Fruit fly (Drosophila melanogaster) whole organism, embryonic: ENCODE results near the gene TrpRS.

Experiments
- Antp ChIP-seq: fragments of 200-800 bp; sonication (Bioruptor generic); optimal IDR thresholded peaks from 3 replicates; lab custom pipeline; 2016; ENCODE audit warnings: missing biosample characterization, missing genetic modification characterization
- Atf3 ChIP-seq: fragments of 200-800 bp; sonication (Bioruptor generic); optimal IDR thresholded peaks from 3 replicates; lab custom pipeline; 2016; ENCODE audit warnings: missing biosample characterization, missing genetic modification characterization
- Atf6 ChIP-seq: fragments of 200-800 bp; sonication (Bioruptor generic); IDR thresholded peaks from 2 replicates; pipeline ENCODE4 v1.3.6; 2022; ENCODE audit warnings: missing biosample characterization, missing genetic modification characterization
- BEAF-32 ChIP-seq: fragments of 200-800 bp; sonication (Bioruptor generic); optimal IDR thresholded peaks from 3 replicates; lab custom pipeline; 2017; ENCODE audit warnings: missing biosample characterization, missing genetic modification characterization, mild to moderate bottlenecking, moderate library complexity, missing genetic modification reagents
- Blimp-1 ChIP-seq: fragments of 200-800 bp; sonication (Bioruptor generic); optimal IDR thresholded peaks from 3 replicates; lab custom pipeline; 2018; ENCODE audit warnings: missing biosample characterization, missing genetic modification characterization, mild to moderate bottlenecking, moderate library complexity, missing genetic modification reagents
- CG1024 ChIP-seq: fragments of 200-800 bp; sonication (Bioruptor generic); IDR thresholded peaks from 2 replicates; pipeline ENCODE4 v1.3.6; 2022; ENCODE audit warnings: missing biosample characterization, missing genetic modification characterization
- CG1233 ChIP-seq: fragments of 200-800 bp; sonication (Bioruptor generic); optimal IDR thresholded peaks from 4 replicates; lab custom pipeline; 2018; ENCODE audit warnings: missing biosample characterization, mild to moderate bottlenecking, missing genetic modification characterization
- CG14860 ChIP-seq: fragments of 200-800 bp; sonication (Bioruptor generic); IDR thresholded peaks from 3 replicates; pipeline ENCODE4 v1.3.6; 2022; ENCODE audit warnings: missing biosample characterization, missing genetic modification characterization; ENCODE audit not compliant: partially characterized antibody
- CG15479 ChIP-seq: fragments of 200-800 bp; sonication (Bioruptor generic); optimal IDR thresholded peaks from 3 replicates; lab custom pipeline; 2019; ENCODE audit warnings: missing biosample characterization, mild to moderate bottlenecking, missing genetic modification characterization, moderate library complexity
- CG1602 ChIP-seq: fragments of 200-800 bp; sonication (Bioruptor generic); optimal IDR thresholded peaks from 3 replicates; lab custom pipeline; 2016; ENCODE audit warnings: missing biosample characterization, missing genetic modification characterization
- CG1603 ChIP-seq: fragments of 200-800 bp; sonication (Bioruptor generic); optimal IDR thresholded peaks from 2 replicates; lab custom pipeline; 2019; ENCODE audit warnings: missing biosample characterization, mild to moderate bottlenecking, missing genetic modification characterization, moderate library complexity
- CG1647 ChIP-seq: fragments of 200-800 bp; sonication (Bioruptor generic); optimal IDR thresholded peaks from 3 replicates; lab custom pipeline; 2016; ENCODE audit warnings: missing biosample characterization, missing genetic modification characterization
- CG16813 ChIP-seq: fragments of 200-800 bp; sonication (Bioruptor generic); IDR thresholded peaks from 3 replicates; pipeline ENCODE4 v1.3.6; 2022; ENCODE audit warnings: missing biosample characterization, missing genetic modification characterization; ENCODE audit not compliant: partially characterized antibody
- CG17361 ChIP-seq: fragments of 200-800 bp; sonication (Bioruptor generic); IDR thresholded peaks from 3 replicates; pipeline ENCODE4 v1.3.6; 2022; ENCODE audit warnings: missing biosample characterization, missing genetic modification characterization
- CG18764 ChIP-seq: fragments of 200-800 bp; sonication (Bioruptor generic); optimal IDR thresholded peaks from 3 replicates; lab custom pipeline; 2016; ENCODE audit warnings: missing biosample characterization, missing genetic modification characterization
- CG7556 ChIP-seq: fragments of 200-800 bp; sonication (Bioruptor generic); optimal IDR thresholded peaks from 2 replicates; lab custom pipeline; 2017; ENCODE audit warnings: missing biosample characterization, mild to moderate bottlenecking, missing genetic modification characterization
- CTCF ChIP-seq: fragments of 200-800 bp; sonication (Bioruptor generic); optimal IDR thresholded peaks from 2 replicates; lab custom pipeline; 2017; ENCODE audit warnings: missing biosample characterization, mild to moderate bottlenecking, missing genetic modification characterization, moderate library complexity
- CoRest ChIP-seq: fragments of 200-800 bp; sonication (Bioruptor generic); optimal IDR thresholded peaks from 3 replicates; lab custom pipeline; 2018; ENCODE audit warnings: missing biosample characterization, mild to moderate bottlenecking, missing genetic modification characterization, moderate library complexity
- D19B ChIP-seq: fragments of 200-800 bp; sonication (Bioruptor generic); optimal IDR thresholded peaks from 2 replicates; lab custom pipeline; 2017; ENCODE audit warnings: missing biosample characterization, mild to moderate bottlenecking, missing genetic modification characterization
- Doc3 ChIP-seq: fragments of 200-800 bp; sonication (Bioruptor generic); IDR thresholded peaks from 3 replicates; pipeline ENCODE4 v1.3.6; 2022; ENCODE audit warnings: missing biosample characterization, missing genetic modification characterization; ENCODE audit not compliant: partially characterized antibody
- HHEX ChIP-seq: fragments of 200-800 bp; sonication (Bioruptor generic); optimal IDR thresholded peaks from 3 replicates; lab custom pipeline; 2017; ENCODE audit warnings: missing biosample characterization, mild to moderate bottlenecking, missing genetic modification characterization, missing genetic modification reagents
- HLH4C ChIP-seq: fragments of 200-800 bp; sonication (Bioruptor generic); IDR thresholded peaks from 3 replicates; pipeline ENCODE4 v1.3.6; 2022; ENCODE audit warnings: missing biosample characterization, missing genetic modification characterization; ENCODE audit not compliant: partially characterized antibody
- HmgZ ChIP-seq: fragments of 200-800 bp; sonication (Bioruptor generic); optimal IDR thresholded peaks from 2 replicates; lab custom pipeline; 2018; ENCODE audit warnings: missing biosample characterization, mild to moderate bottlenecking, missing genetic modification characterization
- Lim3 ChIP-seq: fragments of 200-800 bp; sonication (Bioruptor generic); IDR thresholded peaks from 2 replicates; pipeline ENCODE4 v1.3.6; 2022; ENCODE audit warnings: missing biosample characterization, missing genetic modification characterization
- MBD-R2 ChIP-seq: fragments of 200-800 bp; sonication (Bioruptor generic); IDR thresholded peaks from 2 replicates; pipeline ENCODE4 v1.3.6; 2022; ENCODE audit warnings: missing biosample characterization, missing genetic modification characterization
- Sox100B ChIP-seq: fragments of 200-800 bp; sonication (Bioruptor generic); optimal IDR thresholded peaks from 3 replicates; lab custom pipeline; 2018; ENCODE audit warnings: missing biosample characterization, mild to moderate bottlenecking, missing genetic modification characterization
- al ChIP-seq: fragments of 200-800 bp; sonication (Bioruptor generic); IDR thresholded peaks from 2 replicates; pipeline ENCODE4 v1.3.6; 2022; ENCODE audit warnings: missing biosample characterization, missing genetic modification characterization
- ap ChIP-seq: fragments of 200-800 bp; sonication (Bioruptor generic); IDR thresholded peaks from 2 replicates; pipeline ENCODE4 v1.3.6; 2022; ENCODE audit warnings: missing biosample characterization, missing genetic modification characterization
- chif ChIP-seq, 2 experiments: fragments of 200-800 bp; sonication (Bioruptor generic); optimal IDR thresholded peaks; 3 replicates each; lab custom pipeline; 2016; ENCODE audit warnings: missing biosample characterization in 2 of 2, missing genetic modification characterization in 2 of 2
- chinmo ChIP-seq: fragments of 200-800 bp; sonication (Bioruptor generic); IDR thresholded peaks from 4 replicates; pipeline ENCODE4 v1.3.6; 2022; ENCODE audit warnings: missing biosample characterization, missing genetic modification characterization; ENCODE audit not compliant: partially characterized antibody
- ftz-f1 ChIP-seq: fragments of 200-800 bp; sonication (Bioruptor generic); optimal IDR thresholded peaks from 2 replicates; lab custom pipeline; 2016; ENCODE audit warnings: missing biosample characterization, missing genetic modification characterization
- inv ChIP-seq: fragments of 200-800 bp; sonication (Bioruptor generic); IDR thresholded peaks from 2 replicates; pipeline ENCODE4 v1.3.6; 2022; ENCODE audit warnings: missing biosample characterization, missing genetic modification characterization; ENCODE audit not compliant: partially characterized antibody
- kni ChIP-seq: fragments of 200-800 bp; sonication (Bioruptor generic); optimal IDR thresholded peaks from 3 replicates; lab custom pipeline; 2017; ENCODE audit warnings: mild to moderate bottlenecking, missing biosample characterization, missing genetic modification reagents, missing genetic modification characterization
- lilli ChIP-seq: fragments of 200-800 bp; sonication (Bioruptor generic); optimal IDR thresholded peaks from 3 replicates; lab custom pipeline; 2016; ENCODE audit warnings: missing biosample characterization, missing genetic modification characterization
- lmd ChIP-seq: fragments of 200-800 bp; sonication (Bioruptor generic); IDR thresholded peaks from 2 replicates; pipeline ENCODE4 v1.3.6; 2022; ENCODE audit warnings: missing biosample characterization, missing genetic modification characterization
- nerfin-2 ChIP-seq: fragments of 200-800 bp; sonication (Bioruptor generic); IDR thresholded peaks from 2 replicates; pipeline ENCODE4 v1.3.6; 2022; ENCODE audit warnings: missing biosample characterization, missing genetic modification characterization; ENCODE audit not compliant: partially characterized antibody
- onecut ChIP-seq: fragments of 200-800 bp; sonication (Bioruptor generic); IDR thresholded peaks from 2 replicates; pipeline ENCODE4 v1.3.6; 2022; ENCODE audit warnings: missing biosample characterization, missing genetic modification characterization
- pzg ChIP-seq: fragments of 200-800 bp; sonication (Bioruptor generic); optimal IDR thresholded peaks from 3 replicates; lab custom pipeline; 2018; ENCODE audit warnings: missing biosample characterization, mild to moderate bottlenecking, missing genetic modification characterization, moderate library complexity
- repo ChIP-seq: fragments of 200-800 bp; sonication (Bioruptor generic); optimal IDR thresholded peaks from 2 replicates; lab custom pipeline; 2016; ENCODE audit warnings: missing biosample characterization, missing genetic modification characterization
- row ChIP-seq: fragments of 200-800 bp; sonication (Bioruptor generic); IDR thresholded peaks from 3 replicates; pipeline ENCODE4 v1.3.6; 2022; ENCODE audit warnings: missing biosample characterization, missing genetic modification characterization
- run ChIP-seq: fragments of 200-800 bp; sonication (Bioruptor generic); optimal IDR thresholded peaks from 3 replicates; lab custom pipeline; 2018; ENCODE audit warnings: missing biosample characterization, mild to moderate bottlenecking, missing genetic modification characterization
- sens ChIP-seq: fragments of 200-800 bp; sonication (Bioruptor generic); peaks from one replicate; lab custom pipeline; 2016; ENCODE audit warnings: missing biosample characterization, missing genetic modification characterization
- sna ChIP-seq: fragments of 200-800 bp; sonication (Bioruptor generic); IDR thresholded peaks from 2 replicates; pipeline ENCODE4 v1.3.6; 2022; ENCODE audit warnings: missing biosample characterization, missing genetic modification characterization; ENCODE audit not compliant: partially characterized antibody
- tgo ChIP-seq: fragments of 200-800 bp; sonication (Bioruptor generic); IDR thresholded peaks from 3 replicates; pipeline ENCODE4 v1.3.6; 2022; ENCODE audit warnings: missing biosample characterization, missing genetic modification characterization
- tin ChIP-seq: fragments of 200-800 bp; sonication (Bioruptor generic); optimal IDR thresholded peaks from 3 replicates; lab custom pipeline; 2016; ENCODE audit warnings: missing biosample characterization, missing genetic modification characterization
- tna ChIP-seq: fragments of 200-800 bp; sonication (Bioruptor generic); IDR thresholded peaks from 2 replicates; pipeline ENCODE4 v1.3.6; 2022; ENCODE audit warnings: missing biosample characterization, missing genetic modification characterization; ENCODE audit not compliant: partially characterized antibody

Gene TrpRS

DNA sequence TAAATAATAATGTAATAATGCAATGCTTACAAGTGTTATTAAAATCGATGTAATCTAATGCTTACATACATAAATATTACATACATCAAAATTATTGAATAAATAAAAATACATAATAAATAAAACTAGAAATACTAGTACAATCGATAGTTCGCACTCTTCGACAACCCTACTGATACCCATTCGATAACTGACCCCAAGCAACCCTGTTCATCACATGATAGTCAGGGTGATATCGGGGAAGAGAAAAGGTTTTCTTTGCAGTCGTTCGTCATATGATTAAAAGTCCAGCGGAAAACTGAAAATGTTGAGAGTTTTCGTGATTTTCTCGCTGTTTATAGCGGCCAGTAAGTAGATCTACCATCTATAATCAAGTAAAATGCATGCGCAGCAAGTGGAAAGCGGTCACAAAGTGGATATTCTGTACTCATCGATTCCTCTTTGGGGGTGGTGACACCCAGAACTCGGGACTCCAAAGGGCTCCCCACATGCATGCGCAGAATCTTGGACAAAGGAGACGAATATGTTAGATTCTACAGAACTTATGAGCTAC is 6.2 kb downstream of the TrpRS start, which contains the start of gene ATP6AP2 (continued):
- no peak for TF ChIP-seq Atf3 (GFP tag; lab: Kevin White, UChicago)

DNA sequence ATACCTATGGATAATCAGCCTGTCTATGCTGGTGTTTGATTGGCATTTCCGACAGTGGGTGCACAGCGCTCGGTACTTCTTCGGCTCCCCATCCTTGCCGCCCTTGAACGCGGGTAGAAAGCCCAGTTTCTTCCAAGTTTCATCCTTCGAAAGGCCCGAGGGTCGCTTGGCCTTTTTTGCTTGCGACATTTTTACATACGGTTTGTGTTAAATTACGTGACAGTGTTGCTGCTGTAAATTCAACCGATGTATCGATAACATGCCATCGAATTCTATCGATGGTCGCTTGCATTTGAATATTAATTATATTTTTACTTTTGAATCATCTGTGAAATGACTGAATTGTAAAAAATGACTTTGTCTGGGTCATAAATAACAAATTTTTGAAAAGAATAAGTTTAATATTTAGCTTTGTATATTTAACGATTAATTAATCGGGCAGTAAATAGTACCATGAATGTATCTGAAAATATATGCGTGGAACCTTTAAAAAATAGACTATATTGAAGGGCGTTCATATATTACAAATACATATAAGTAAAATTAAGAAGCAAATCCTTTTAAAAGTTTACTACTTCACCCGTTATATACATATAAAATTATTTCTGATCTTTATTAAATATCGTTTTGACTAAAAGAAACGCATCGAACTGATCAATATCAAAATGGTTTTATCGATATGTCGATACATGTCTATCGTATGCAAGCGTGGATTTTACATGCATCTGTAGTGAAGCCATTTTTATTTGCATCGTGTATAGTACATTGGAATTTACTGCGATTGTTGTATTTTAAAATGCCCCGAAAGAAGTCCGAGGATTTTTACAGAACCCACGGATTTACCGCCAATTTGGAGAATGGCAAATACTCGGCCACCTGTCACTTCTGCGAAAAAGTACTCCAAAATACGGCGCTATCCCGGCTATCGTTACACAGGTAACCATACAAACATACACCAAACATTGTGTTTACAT is 8.2 kb downstream of the TrpRS start, which contains the start of the genes Ibf2 and Ibf1:
Ibf2 (minus strand) TSS at position 250 of the 974 bp plus-strand sequence.
Ibf1 (plus strand) TSS at position 713 of the 974 bp plus-strand sequence.
- TF ChIP-seq MBD-R2 (GFP tag; lab: Robert Waterston, UW) (peak; percentile 58), CG1647 (no peak), sens (GFP tag; lab: Kevin White, UChicago) (peak; percentile 56), HmgZ (tag; lab: Kevin White, UChicago) (peak; percentile 16), CG1233 (no peak), inv (GFP tag; lab: Robert Waterston, UW) (peak; percentile 76), tgo (GFP tag; lab: Robert Waterston, UW) (no peak), al (GFP tag; lab: Robert Waterston, UW) (no peak), BEAF-32 (GFP tag; lab: Kevin White, UChicago) (peak; percentile 81), ap (GFP tag; lab: Robert Waterston, UW) (no peak), chinmo (GFP tag; lab: Robert Waterston, UW) (peak; percentile 61; the same call in 2 of the 4 replicates), Antp (GFP tag; lab: Kevin White, UChicago) (no peak), D19B (no peak), Sox100B (GFP tag; lab: Kevin White, UChicago) (no peak), row (peak; percentile 55; the same call in 2 of the 3 replicates), CG1603 (peak; percentile 8), run (tag; lab: Kevin White, UChicago) (no peak), chif (GFP tag; optimal IDR thresholded peaks at IDR 0.05; lab: Kevin White, UChicago) (no peak), CG17361 (GFP tag; lab: Robert Waterston, UW) (0 out of 3 replicates have a peak, but pooled peaks have one; percentile 28), lilli (GFP tag; lab: Kevin White, UChicago) (no peak), tin (GFP tag; lab: Kevin White, UChicago) (no peak), onecut (GFP tag; lab: Robert Waterston, UW) (no peak), CG14860 (GFP tag; lab: Robert Waterston, UW) (peak; percentile 75), nerfin-2 (GFP tag; lab: Robert Waterston, UW) (peak; percentile 81), CG7556 (GFP tag; lab: Kevin White, UChicago) (no peak), CG1602 (GFP tag; lab: Kevin White, UChicago) (no peak), pzg (peak; percentile 42), lmd (no peak), CG18764 (GFP tag; lab: Kevin White, UChicago) (no peak), CoRest (peak; percentile 31), Blimp-1 (GFP tag; lab: Kevin White, UChicago) (no peak), CTCF (GFP tag; lab: Kevin White, UChicago) (peak; percentile 63), CG1024 (GFP tag; lab: Robert Waterston, UW) (no peak), sna (peak; percentile 81), Lim3 (GFP tag; lab: Robert Waterston, UW) (no peak), CG16813 (GFP tag; lab: Robert Waterston, UW) (peak; percentile 84), HLH4C (GFP tag; lab: Robert Waterston, UW) (peak; percentile 77), tna (GFP tag; lab: Robert Waterston, UW) (peak; percentile 69), Doc3 (peak; percentile 72), kni (GFP tag; lab: Kevin White, UChicago) (no peak), CG15479 (peak; percentile 41), repo (no peak), Atf6 (GFP tag; lab: Robert Waterston, UW) (no peak), HHEX (GFP tag; lab: Kevin White, UChicago) (no peak), ftz-f1 (GFP tag; lab: Kevin White, UChicago) (no peak)
